Fruit fly (Drosophila melanogaster) whole organism, prepupa: ENCODE results near the gene CG14506.

Experiments used
- Blimp-1 ChIP-seq: fragments of 200-800 bp; sonication (Bioruptor generic); optimal IDR thresholded peaks from 3 replicates; lab custom pipeline; 2017; ENCODE audit warnings: missing biosample characterization, missing genetic modification characterization, mild to moderate bottlenecking, moderate library complexity, missing genetic modification reagents
- CG11762 ChIP-seq: fragments of 200-800 bp; sonication (Bioruptor generic); optimal IDR thresholded peaks from 3 replicates; lab custom pipeline; 2016; ENCODE audit warnings: missing biosample characterization, missing genetic modification characterization; ENCODE audit not compliant: insufficient read depth
- Sox102F ChIP-seq: fragments of 200-800 bp; sonication (Bioruptor generic); optimal IDR thresholded peaks from 2 replicates; lab custom pipeline; 2016; ENCODE audit warnings: missing biosample characterization, mild to moderate bottlenecking, missing genetic modification characterization
- acj6 ChIP-seq: fragments of 200-800 bp; sonication (Bioruptor generic); optimal IDR thresholded peaks from 3 replicates; lab custom pipeline; 2016; ENCODE audit warnings: missing biosample characterization, missing genetic modification characterization
- fd59A ChIP-seq: fragments of 200-800 bp; sonication (Bioruptor generic); optimal IDR thresholded peaks from 2 replicates; lab custom pipeline; 2017; ENCODE audit warnings: missing biosample characterization, mild to moderate bottlenecking, missing genetic modification characterization, missing genetic modification reagents

DNA sequence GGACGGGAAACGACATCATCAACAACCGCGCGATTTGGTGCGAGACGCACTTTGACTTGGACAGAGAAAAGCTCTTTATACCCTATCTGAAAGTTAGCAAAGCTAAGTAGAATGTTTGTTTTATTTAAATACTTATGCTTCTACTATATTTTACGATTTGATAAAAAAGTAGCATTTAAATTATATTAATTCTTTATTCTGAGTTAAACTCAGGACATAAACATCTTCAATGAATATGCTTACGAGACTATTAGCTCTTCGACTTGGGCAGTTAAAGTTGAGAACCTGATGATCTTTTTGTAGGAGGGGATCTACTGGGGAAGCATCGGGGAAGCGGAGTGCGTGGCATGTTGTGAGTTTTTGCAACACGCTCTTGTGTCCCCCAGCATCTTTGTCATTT is 19.2 kb downstream of the CG14506 start:
- TF ChIP-seq Sox102F (peak; percentile 64), CG11762 (GFP tag; lab: Kevin White, UChicago) (peak; percentile 39), Blimp-1 (no peak), fd59A (GFP tag; lab: Kevin White, UChicago) (peak; percentile 74), acj6 (GFP tag; lab: Kevin White, UChicago) (peak; percentile 77)
